Worm (Caenorhabditis elegans): ENCODE measurements around the gene lpr-3.

DNA sequence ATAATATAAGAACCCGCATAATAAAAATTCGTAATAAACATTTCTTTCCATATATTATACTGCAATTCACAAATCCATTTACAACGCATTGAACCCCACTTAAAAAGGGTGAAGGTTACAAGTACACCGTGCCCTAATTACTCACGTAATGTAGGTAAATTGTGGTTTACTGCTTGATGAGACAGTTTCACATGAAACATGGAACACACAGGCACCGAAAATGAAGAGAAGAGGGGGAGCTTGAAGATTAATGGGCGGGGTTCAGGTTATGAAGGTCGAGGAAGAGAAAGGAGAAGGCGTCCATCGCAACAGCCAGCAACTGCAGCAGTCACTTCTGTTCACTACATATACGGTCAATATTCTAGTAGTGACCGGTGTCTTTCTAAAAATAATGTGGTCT lies 2.5 kb downstream of the lpr-3 start, which contains the start of gene lpr-6:
- TF ChIP-seq klf-2 (GFP tag; conservative IDR thresholded peaks at IDR 0.05), result no peak
- TF ChIP-seq ref-1 (GFP tag; conservative IDR thresholded peaks at IDR 0.05), result no peak
- no peak for TF ChIP-seq flt-1 (GFP tag; IDR thresholded peaks at IDR 0.05)
